Fruit fly (Drosophila melanogaster) whole organism, wandering third instar larva: ENCODE results near the gene CG14864.

Experiments
- Hnf4 ChIP-seq: fragments of 200-800 bp; sonication (Bioruptor generic); optimal IDR thresholded peaks from 2 replicates; lab custom pipeline; 2016; ENCODE audit warnings: missing biosample characterization, mild to moderate bottlenecking, missing genetic modification characterization
- Hr78 ChIP-seq: fragments of >200 bp; optimal IDR thresholded peaks from 2 replicates; lab custom pipeline; 2017; ENCODE audit warnings: missing biosample characterization, missing genetic modification characterization
- Hr83 ChIP-seq: fragments of 200-300 bp; sonication (Bioruptor generic); optimal IDR thresholded peaks from 2 replicates; lab custom pipeline; 2016; ENCODE audit warnings: missing biosample characterization, mild to moderate bottlenecking, missing genetic modification characterization, moderate library complexity; ENCODE audit not compliant: poor library complexity, severe bottlenecking
- Jra ChIP-seq: sonication (Bioruptor generic); optimal IDR thresholded peaks from 2 replicates; lab custom pipeline; 2016; ENCODE audit warnings: missing biosample characterization, missing genetic modification characterization
- Rel ChIP-seq, 2 experiments: fragments of 200-800 bp; sonication (Bioruptor generic) in 1 of 2; optimal IDR thresholded peaks; 2 replicates in 1 of 2; 3 replicates in 1 of 2; lab custom pipeline; 2016 to 2019; ENCODE audit warnings: mild to moderate bottlenecking in 2 of 2, missing biosample characterization in 2 of 2, missing genetic modification characterization in 2 of 2, moderate library complexity in 1 of 2
- Sp1 ChIP-seq: fragments of 200-800 bp; sonication (Bioruptor generic); optimal IDR thresholded peaks from 3 replicates; lab custom pipeline; 2019; ENCODE audit warnings: missing biosample characterization, mild to moderate bottlenecking, missing genetic modification characterization, moderate library complexity
- br ChIP-seq: fragments of 200-800 bp; sonication (Bioruptor generic); optimal IDR thresholded peaks from 2 replicates; lab custom pipeline; 2016; ENCODE audit warnings: missing biosample characterization, missing genetic modification characterization
- ey ChIP-seq: fragments of 200-800 bp; sonication (Bioruptor generic); optimal IDR thresholded peaks from 2 replicates; lab custom pipeline; 2016; ENCODE audit warnings: missing biosample characterization, missing genetic modification characterization
- foxo ChIP-seq, 2 experiments: fragments of 200-800 bp; sonication (Bioruptor generic); optimal IDR thresholded peaks; 2 replicates in 1 of 2; 3 replicates in 1 of 2; lab custom pipeline; 2016 to 2017; ENCODE audit warnings: missing biosample characterization in 2 of 2, missing genetic modification characterization in 2 of 2
- h ChIP-seq: fragments of 200-800 bp; sonication (Bioruptor generic); optimal IDR thresholded peaks from 3 replicates; lab custom pipeline; 2016; ENCODE audit warnings: missing biosample characterization, mild to moderate bottlenecking, missing genetic modification characterization
- lola ChIP-seq: fragments of >200 bp; optimal IDR thresholded peaks from 2 replicates; lab custom pipeline; 2017; ENCODE audit warnings: missing biosample characterization, missing genetic modification characterization
- pan ChIP-seq: fragments of >200 bp; optimal IDR thresholded peaks from 2 replicates; lab custom pipeline; 2017
- psq ChIP-seq: fragments of 200-800 bp; sonication (Bioruptor generic); optimal IDR thresholded peaks from 3 replicates; lab custom pipeline; 2017; ENCODE audit warnings: missing biosample characterization, mild to moderate bottlenecking, missing genetic modification characterization, moderate library complexity
- woc ChIP-seq: sonication (Bioruptor generic); optimal IDR thresholded peaks from 2 replicates; lab custom pipeline; 2016; ENCODE audit warnings: missing biosample characterization, mild to moderate bottlenecking, missing genetic modification characterization

- TF ChIP-seq Hnf4 (GFP tag; lab: Kevin White, UChicago), result no peak
- no peak for TF ChIP-seq ey (GFP tag; lab: Kevin White, UChicago)
- no peak for TF ChIP-seq pan
- TF ChIP-seq Jra, result no peak
- TF ChIP-seq h (GFP tag; lab: Kevin White, UChicago), result no peak
- no peak for TF ChIP-seq Hr78 (GFP tag; lab: Kevin White, UChicago)
- no peak for TF ChIP-seq woc
- TF ChIP-seq psq (GFP tag; lab: Kevin White, UChicago), result no peak
- no peak for TF ChIP-seq Rel (GFP tag; optimal IDR thresholded peaks at IDR 0.05; lab: Kevin White, UChicago)
- TF ChIP-seq Rel (tag; optimal IDR thresholded peaks at IDR 0.05; lab: Kevin White, UChicago), result no peak
- TF ChIP-seq Hr83, result no peak
- no peak for TF ChIP-seq Sp1 (GFP tag; lab: Kevin White, UChicago)
- no peak for TF ChIP-seq lola
- no peak for TF ChIP-seq foxo (GFP tag; optimal IDR thresholded peaks at IDR 0.05; lab: Kevin White, UChicago)
- no peak for TF ChIP-seq br (GFP tag; lab: Kevin White, UChicago)
Measured at dm6 chr3R:15286024-15286692, 17.8 kb upstream of the CG14864 start.
